Worm (Caenorhabditis elegans) whole organism, young adult: ENCODE results near the gene lys-10.

ENCODE experiments used
- B0019.2 ChIP-seq: fragments of 200-800 bp; sonication (Bioruptor generic); conservative IDR thresholded peaks from 2 replicates; pipeline ENCODE4 v1.3.6; 2022; ENCODE audit warnings: missing genetic modification reagents, missing genetic modification characterization, missing compliant biosample characterization
- B0261.1 ChIP-seq: sonication (generic microtip); optimal IDR thresholded peaks from 2 replicates; lab custom pipeline; 2016; ENCODE audit warnings: mild to moderate bottlenecking, missing genetic modification characterization, moderate library complexity, missing compliant biosample characterization
- B0336.3 ChIP-seq: fragments of 200-800 bp; sonication (Bioruptor generic); IDR thresholded peaks from 2 replicates; pipeline ENCODE4 v1.3.6; 2022; ENCODE audit warnings: missing genetic modification characterization, missing compliant biosample characterization
- F10E7.11 ChIP-seq: sonication (generic microtip); optimal IDR thresholded peaks from 2 replicates; lab custom pipeline; 2017; ENCODE audit warnings: mild to moderate bottlenecking, missing genetic modification characterization, moderate library complexity, missing compliant biosample characterization
- F22D6.2 ChIP-seq: sonication (generic microtip); optimal IDR thresholded peaks from 2 replicates; lab custom pipeline; 2016; ENCODE audit warnings: mild to moderate bottlenecking, missing genetic modification characterization, missing compliant biosample characterization
- F33H1.4 ChIP-seq: fragments of 200-800 bp; sonication (Bioruptor generic); IDR thresholded peaks from 2 replicates; pipeline ENCODE4 v1.3.6; 2022; ENCODE audit warnings: missing genetic modification reagents, missing genetic modification characterization, missing compliant biosample characterization
- F57A8.1 ChIP-seq: fragments of 200-800 bp; sonication (Bioruptor generic); optimal IDR thresholded peaks from 2 replicates; lab custom pipeline; 2018; ENCODE audit warnings: mild to moderate bottlenecking, missing genetic modification characterization, moderate library complexity, missing compliant biosample characterization
- Y67H2A.10 ChIP-seq: fragments of 200-800 bp; sonication (Bioruptor generic); conservative IDR thresholded peaks from 2 replicates; pipeline ENCODE4 v1.3.6; 2022; ENCODE audit warnings: missing genetic modification reagents, missing genetic modification characterization, missing compliant biosample characterization
- ZK185.1 ChIP-seq: sonication (generic microtip); optimal IDR thresholded peaks from 2 replicates; lab custom pipeline; 2016; ENCODE audit warnings: mild to moderate bottlenecking, missing genetic modification characterization, missing compliant biosample characterization; ENCODE audit not compliant: poor library complexity, severe bottlenecking
- akir-1 ChIP-seq: fragments of 200-800 bp; sonication (Bioruptor generic); optimal IDR thresholded peaks from 2 replicates; lab custom pipeline; 2018; ENCODE audit warnings: mild to moderate bottlenecking, missing genetic modification characterization, moderate library complexity, missing compliant biosample characterization
- atf-7 ChIP-seq: sonication (generic microtip); optimal IDR thresholded peaks from 2 replicates; lab custom pipeline; 2017; ENCODE audit warnings: mild to moderate bottlenecking, missing genetic modification characterization, missing compliant biosample characterization
- attf-6 ChIP-seq: fragments of 200-800 bp; sonication (Bioruptor generic); IDR thresholded peaks from 2 replicates; pipeline ENCODE4 v1.3.6; 2022; ENCODE audit warnings: missing genetic modification reagents, missing genetic modification characterization, missing compliant biosample characterization
- ceh-27 ChIP-seq: fragments of 200-800 bp; sonication (Bioruptor generic); optimal IDR thresholded peaks from 2 replicates; lab custom pipeline; 2018; ENCODE audit warnings: mild to moderate bottlenecking, missing genetic modification characterization, moderate library complexity, missing compliant biosample characterization
- chd-7 ChIP-seq: sonication (generic microtip); optimal IDR thresholded peaks from 2 replicates; lab custom pipeline; 2016; ENCODE audit warnings: mild to moderate bottlenecking, missing genetic modification characterization, moderate library complexity, missing compliant biosample characterization
- egl-44 ChIP-seq: fragments of 200-800 bp; sonication (Bioruptor generic); IDR thresholded peaks from 2 replicates; pipeline ENCODE4 v1.3.6; 2022; ENCODE audit warnings: missing genetic modification reagents, missing genetic modification characterization, missing compliant biosample characterization
- ekl-4 ChIP-seq: fragments of 200-800 bp; sonication (Bioruptor generic); IDR thresholded peaks from 2 replicates; pipeline ENCODE4 v1.3.6; 2022; ENCODE audit warnings: missing genetic modification reagents, missing genetic modification characterization, missing compliant biosample characterization
- him-1 ChIP-seq: sonication (generic microtip); optimal IDR thresholded peaks from 2 replicates; lab custom pipeline; 2016; ENCODE audit warnings: missing genotype, missing genetic modification reagents, missing genetic modification characterization, missing compliant biosample characterization
- hmg-1.2 ChIP-seq: fragments of 200-800 bp; sonication (Bioruptor generic); IDR thresholded peaks from 2 replicates; pipeline ENCODE4 v1.3.6; 2022; ENCODE audit warnings: missing genetic modification reagents, missing genetic modification characterization, missing compliant biosample characterization
- hrde-1 ChIP-seq: sonication (generic microtip); optimal IDR thresholded peaks from 2 replicates; lab custom pipeline; 2016; ENCODE audit warnings: missing genetic modification characterization, mild to moderate bottlenecking, missing compliant biosample characterization, moderate library complexity, missing genotype, missing genetic modification reagents, borderline replicate concordance
- let-526 ChIP-seq: fragments of 200-800 bp; sonication (Bioruptor generic); IDR thresholded peaks from 2 replicates; pipeline ENCODE4 v1.3.6; 2022; ENCODE audit warnings: missing genetic modification reagents, missing genetic modification characterization, missing compliant biosample characterization
- let-607 ChIP-seq, 2 experiments: fragments of 200-800 bp in 1 of 2; sonication (Bioruptor generic) in 1 of 2; sonication (generic microtip) in 1 of 2; optimal IDR thresholded peaks; 2 replicates each; lab custom pipeline; 2016 to 2018; ENCODE audit warnings: mild to moderate bottlenecking in 2 of 2, missing compliant biosample characterization in 2 of 2, missing genetic modification characterization in 2 of 2, moderate library complexity in 2 of 2, missing genotype in 1 of 2
- lin-26 ChIP-seq: fragments of 200-800 bp; sonication (Bioruptor generic); IDR thresholded peaks from 2 replicates; pipeline ENCODE4 v1.3.6; 2022; ENCODE audit warnings: missing genetic modification reagents, missing genetic modification characterization, missing compliant biosample characterization
- lin-35 ChIP-seq, 3 experiments: fragments of 150-350 bp in 2 of 3; sonication (generic microtip) in 1 of 3; optimal IDR thresholded peaks; 2 replicates each; lab custom pipeline; 2014 to 2018; ENCODE audit warnings: missing biosample characterization in 3 of 3, missing genetic modification characterization in 3 of 3, missing genetic modification reagents in 3 of 3
- lin-40 ChIP-seq: sonication (generic microtip); optimal IDR thresholded peaks from 2 replicates; lab custom pipeline; 2016; ENCODE audit warnings: missing genetic modification characterization, mild to moderate bottlenecking, missing compliant biosample characterization, missing genotype, missing genetic modification reagents
- lsl-1 ChIP-seq: fragments of 200-800 bp; sonication (Bioruptor generic); optimal IDR thresholded peaks from 2 replicates; lab custom pipeline; 2018; ENCODE audit warnings: mild to moderate bottlenecking, missing genetic modification characterization, moderate library complexity, missing compliant biosample characterization
- madf-6 ChIP-seq: fragments of 200-800 bp; sonication (Bioruptor generic); IDR thresholded peaks from 2 replicates; pipeline ENCODE4 v1.3.6; 2022; ENCODE audit warnings: missing genetic modification reagents, missing genetic modification characterization, missing compliant biosample characterization
- nfya-1 ChIP-seq: sonication (generic microtip); optimal IDR thresholded peaks from 2 replicates; lab custom pipeline; 2017; ENCODE audit warnings: antibody characterized with exemption, missing compliant biosample characterization, missing genetic modification characterization, borderline replicate concordance; ENCODE audit not compliant: insufficient read depth
- nhr-27 ChIP-seq: fragments of 200-800 bp; sonication (Bioruptor generic); optimal IDR thresholded peaks from 2 replicates; lab custom pipeline; 2018; ENCODE audit warnings: mild to moderate bottlenecking, missing genetic modification characterization, moderate library complexity, missing compliant biosample characterization
- nhr-80 ChIP-seq: sonication (generic microtip); optimal IDR thresholded peaks from 2 replicates; lab custom pipeline; 2016; ENCODE audit warnings: missing genetic modification characterization, missing compliant biosample characterization
- nhr-90 ChIP-seq: sonication (generic microtip); optimal IDR thresholded peaks from 2 replicates; lab custom pipeline; 2016; ENCODE audit warnings: missing genotype, mild to moderate bottlenecking, missing genetic modification characterization, missing compliant biosample characterization
- repo-1 ChIP-seq: sonication (generic microtip); optimal IDR thresholded peaks from 2 replicates; lab custom pipeline; 2017; ENCODE audit warnings: mild to moderate bottlenecking, missing genetic modification characterization, missing compliant biosample characterization
- sdz-38 ChIP-seq: sonication (generic microtip); optimal IDR thresholded peaks from 2 replicates; lab custom pipeline; 2016; ENCODE audit warnings: missing genotype, missing genetic modification characterization, missing compliant biosample characterization
- snpc-1.1 ChIP-seq: sonication (generic microtip); optimal IDR thresholded peaks from 2 replicates; lab custom pipeline; 2017; ENCODE audit warnings: missing genetic modification characterization, mild to moderate bottlenecking, missing compliant biosample characterization, antibody characterized with exemption, moderate library complexity, missing genotype, missing genetic modification reagents; ENCODE audit not compliant: insufficient read depth
- unc-130 ChIP-seq: sonication (generic microtip); optimal IDR thresholded peaks from 2 replicates; lab custom pipeline; 2016; ENCODE audit warnings: missing genetic modification reagents, missing genetic modification characterization, missing compliant biosample characterization
- ztf-26 ChIP-seq: sonication (generic microtip); optimal IDR thresholded peaks from 2 replicates; lab custom pipeline; 2017; ENCODE audit warnings: missing genetic modification characterization, missing compliant biosample characterization

The lys-10 gene

ce11 chrIV:8301925-8302324, 30.7 kb upstream of the lys-10 start:
- TF ChIP-seq nfya-1, result no peak
- no peak for TF ChIP-seq unc-130
- peak; percentile 65 for TF ChIP-seq ekl-4
- TF ChIP-seq madf-6 (GFP tag; lab: Robert Waterston, UW), result no peak
- TF ChIP-seq Y67H2A.10 (GFP tag; lab: Robert Waterston, UW), result no peak
- no peak for TF ChIP-seq sdz-38 (tag; lab: Kevin White, UChicago)
- TF ChIP-seq lin-26 (GFP tag; lab: Robert Waterston, UW), result 0 out of 2 replicates have a peak, but pooled peaks have one; percentile 21
- TF ChIP-seq lin-40, result peak; percentile 13
- no peak for TF ChIP-seq nhr-90 (tag; lab: Kevin White, UChicago)
- peak; percentile 37 for TF ChIP-seq ztf-26 (tag; lab: Kevin White, UChicago)
- peak; percentile 31; the same call in 1 of the 2 replicates for TF ChIP-seq hmg-1.2 (GFP tag; lab: Robert Waterston, UW)

ce11 chrIV:8302648-8303161, 29.9 kb upstream of the lys-10 start:
- TF ChIP-seq let-526 (GFP tag; lab: Robert Waterston, UW) (no peak), F22D6.2 (tag; lab: Kevin White, UChicago) (no peak), hrde-1 (no peak), atf-7 (tag; lab: Kevin White, UChicago) (no peak), F57A8.1 (GFP tag; lab: Kevin White, UChicago) (no peak), ekl-4 (no peak), ceh-27 (GFP tag; lab: Kevin White, UChicago) (no peak), nhr-27 (no peak), nfya-1 (no peak), Y67H2A.10 (GFP tag; lab: Robert Waterston, UW) (no peak), F33H1.4 (GFP tag; lab: Robert Waterston, UW) (no peak), F10E7.11 (tag; lab: Kevin White, UChicago) (no peak)

ce11 chrIV:8303668-8304067, 29.0 kb upstream of the lys-10 start, which contains the start of gene vha-5:
Gene vha-5, plus strand, starts transcription at chrIV:8303968.
- TF ChIP-seq him-1 (tag; lab: Kevin White, UChicago), result no peak
- no peak for TF ChIP-seq B0336.3 (GFP tag; lab: Robert Waterston, UW)
- TF ChIP-seq akir-1, result no peak
- no peak for TF ChIP-seq lin-35 (GFP tag; optimal IDR thresholded peaks at IDR 0.05; lab: Kevin White, UChicago)
- no peak for TF ChIP-seq attf-6 (GFP tag; lab: Robert Waterston, UW)
- TF ChIP-seq lsl-1 (GFP tag; lab: Kevin White, UChicago), result no peak
- TF ChIP-seq B0019.2 (GFP tag; lab: Robert Waterston, UW), result no peak
- TF ChIP-seq egl-44 (GFP tag; lab: Robert Waterston, UW), result no peak
- TF ChIP-seq let-607 (tag; optimal IDR thresholded peaks at IDR 0.05; lab: Kevin White, UChicago), result no peak
- no peak for TF ChIP-seq chd-7 (tag; lab: Kevin White, UChicago)
- TF ChIP-seq madf-6 (GFP tag; lab: Robert Waterston, UW), result no peak
- no peak for TF ChIP-seq ZK185.1 (tag; lab: Kevin White, UChicago)
- no peak for TF ChIP-seq snpc-1.1 (tag; lab: Kevin White, UChicago)
- TF ChIP-seq B0261.1 (tag; lab: Kevin White, UChicago), result no peak
- TF ChIP-seq, all 124 proteins: peak for 0

- TF ChIP-seq nhr-80 (tag; lab: Kevin White, UChicago) (no peak), repo-1 (tag; lab: Kevin White, UChicago) (peak; percentile 59)
Measured at ce11 chrIV:8307408-8307807, 25.2 kb upstream of the lys-10 start.
